Fruit fly (Drosophila melanogaster): Measurements from ENCODE around the gene RanBP3.
A peak's percentile ranks its signal among the peaks of the same experiment; 100 is the strongest.

RanBP3 gene

DNA sequence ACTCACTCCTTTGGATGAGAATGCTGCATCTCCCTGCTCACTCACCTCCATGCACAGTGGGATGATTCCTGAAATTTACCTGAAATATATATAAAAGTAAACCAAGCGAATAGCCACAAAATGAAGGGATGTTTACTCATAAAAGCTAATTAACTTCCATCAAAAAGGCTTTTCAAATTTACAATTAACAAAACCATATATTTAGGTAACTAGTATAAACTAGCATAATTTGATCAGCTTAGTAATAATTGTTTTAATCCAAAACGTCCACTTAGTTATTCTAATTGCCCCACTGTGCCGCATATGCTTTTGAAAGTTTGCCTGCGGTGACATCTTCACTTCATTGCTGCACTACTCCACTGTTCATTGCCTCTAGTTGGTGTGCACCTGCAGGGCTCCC is 31.3 kb upstream of the RanBP3 start (continued):
- TF ChIP-seq CG6854 (GFP tag; optimal IDR thresholded peaks at IDR 0.05) = no peak
- peak; percentile 9 for TF ChIP-seq stwl (tag; optimal IDR thresholded peaks at IDR 0.05)
- TF ChIP-seq CG12769 (tag; optimal IDR thresholded peaks at IDR 0.05) = peak; percentile 31
- peak; percentile 69 for TF ChIP-seq Abd-B (GFP tag; optimal IDR thresholded peaks at IDR 0.05)
- TF ChIP-seq CG3163 (GFP tag; optimal IDR thresholded peaks at IDR 0.05) = no peak
- TF ChIP-seq CG9797 (GFP tag; optimal IDR thresholded peaks at IDR 0.05) = no peak
- TF ChIP-seq CG16815 (GFP tag; optimal IDR thresholded peaks at IDR 0.05) = peak; percentile 77
- TF ChIP-seq abd-A (tag; optimal IDR thresholded peaks at IDR 0.05) = no peak
- peak; percentile 80 for TF ChIP-seq stc (GFP tag; IDR thresholded peaks at IDR 0.05)
- peak; percentile 90 for TF ChIP-seq Xrp1 (GFP tag; IDR thresholded peaks at IDR 0.05)
- no peak for TF ChIP-seq caup (GFP tag; optimal IDR thresholded peaks at IDR 0.05; ENCODE audit: severe bottlenecking)
- peak; percentile 43 for TF ChIP-seq Mad (GFP tag; optimal IDR thresholded peaks at IDR 0.05)
- TF ChIP-seq bcd (GFP tag; optimal IDR thresholded peaks at IDR 0.05) = peak; percentile 67
- peak; percentile 77; the same call in 2 of the 3 replicates for TF ChIP-seq CG3726 (GFP tag; IDR thresholded peaks at IDR 0.05)
- TF ChIP-seq al (GFP tag; IDR thresholded peaks at IDR 0.05) = no peak
- peak; percentile 75 for TF ChIP-seq CG6654 (GFP tag; optimal IDR thresholded peaks at IDR 0.05)
- no peak for TF ChIP-seq sd (tag; optimal IDR thresholded peaks at IDR 0.05)
- TF ChIP-seq CG2120 (GFP tag; optimal IDR thresholded peaks at IDR 0.05) = peak; percentile 28
- TF ChIP-seq wdn (GFP tag; IDR thresholded peaks at IDR 0.05) = no peak
- peak; percentile 2 for TF ChIP-seq TFAM (GFP tag; optimal IDR thresholded peaks at IDR 0.05)
- TF ChIP-seq Gsc (GFP tag; IDR thresholded peaks at IDR 0.05) = no peak
- TF ChIP-seq Myb (GFP tag; optimal IDR thresholded peaks at IDR 0.05) = peak; percentile 9
- peak; percentile 90 for TF ChIP-seq CG14710 (tag; optimal IDR thresholded peaks at IDR 0.05)
- no peak for TF ChIP-seq CG16813 (GFP tag; IDR thresholded peaks at IDR 0.05; ENCODE audit: partially characterized antibody)
- TF ChIP-seq HLH3B (GFP tag; IDR thresholded peaks at IDR 0.05) = peak; percentile 66
- peak; percentile 39 for TF ChIP-seq dm (GFP tag; optimal IDR thresholded peaks at IDR 0.05)
- TF ChIP-seq CG15601 (tag; optimal IDR thresholded peaks at IDR 0.05) = peak; percentile 85
- no peak for TF ChIP-seq D19B (GFP tag; optimal IDR thresholded peaks at IDR 0.05)
- peak; percentile 19; the same call in 1 of the 2 replicates for TF ChIP-seq CG14667 (GFP tag; IDR thresholded peaks at IDR 0.05)
- TF ChIP-seq CG9609 (GFP tag; optimal IDR thresholded peaks at IDR 0.05) = peak; percentile 36
- no peak for TF ChIP-seq CG1832 (GFP tag; optimal IDR thresholded peaks at IDR 0.05)
- no peak for TF ChIP-seq luna (GFP tag; optimal IDR thresholded peaks at IDR 0.05)
- peak; percentile 69 to 83 for TF ChIP-seq chif (GFP tag; optimal IDR thresholded peaks at IDR 0.05)
- no peak for TF ChIP-seq B-H2 (GFP tag; optimal IDR thresholded peaks at IDR 0.05)
- peak; percentile 66 for TF ChIP-seq B-H1 (GFP tag; IDR thresholded peaks at IDR 0.05)
- peak in 1 of 2 experiments; percentile 14 for TF ChIP-seq crp (GFP tag; optimal IDR thresholded peaks at IDR 0.05)
- peak; percentile 46 for TF ChIP-seq Deaf1 (tag; optimal IDR thresholded peaks at IDR 0.05)
- TF ChIP-seq wek (GFP tag; optimal IDR thresholded peaks at IDR 0.05) = no peak
- TF ChIP-seq gem (tag; optimal IDR thresholded peaks at IDR 0.05) = peak; percentile 91
- TF ChIP-seq CG18764 (GFP tag; optimal IDR thresholded peaks at IDR 0.05) = peak; percentile 57
- peak; percentile 73; the same call in 1 of the 3 replicates for TF ChIP-seq so (GFP tag; IDR thresholded peaks at IDR 0.05)
- TF ChIP-seq CG30403 (GFP tag; optimal IDR thresholded peaks at IDR 0.05) = peak; percentile 70
- TF ChIP-seq rib (GFP tag; IDR thresholded peaks at IDR 0.05) = no peak
- peak; percentile 23 for TF ChIP-seq ERR (GFP tag; optimal IDR thresholded peaks at IDR 0.05)
- no peak for TF ChIP-seq CG34224 (GFP tag; IDR thresholded peaks at IDR 0.05; ENCODE audit: partially characterized antibody)
- TF ChIP-seq pros (GFP tag; optimal IDR thresholded peaks at IDR 0.05) = no peak
- peak; percentile 89 for TF ChIP-seq fd96Cb (tag; optimal IDR thresholded peaks at IDR 0.05)
- TF ChIP-seq CG4424 (GFP tag; optimal IDR thresholded peaks at IDR 0.05) = peak; percentile 82
- TF ChIP-seq Atf3 (GFP tag; optimal IDR thresholded peaks at IDR 0.05) = peak; percentile 43
- TF ChIP-seq zfh1 (GFP tag; IDR thresholded peaks at IDR 0.05) = peak; percentile 82
